Fruit fly (Drosophila melanogaster) whole organism, pupa: Measurements from ENCODE around the gene Cpr92A.

Experiments used
- CG10348 ChIP-seq: fragments of 200-800 bp; sonication (Bioruptor generic); IDR thresholded peaks from 2 replicates; pipeline ENCODE4 v1.3.6; 2022; ENCODE audit warnings: missing biosample characterization, missing genetic modification characterization
- CG12605 ChIP-seq: fragments of 200-800 bp; sonication (Bioruptor generic); IDR thresholded peaks from 2 replicates; pipeline ENCODE4 v1.3.6; 2022; ENCODE audit warnings: missing biosample characterization, missing genetic modification characterization
- CG13204 ChIP-seq: fragments of 200-800 bp; sonication (Bioruptor generic); optimal IDR thresholded peaks from 2 replicates; lab custom pipeline; 2018; ENCODE audit warnings: missing biosample characterization, mild to moderate bottlenecking, missing genetic modification characterization, moderate library complexity
- CG14655 ChIP-seq: fragments of 200-800 bp; sonication (Bioruptor generic); optimal IDR thresholded peaks from 3 replicates; lab custom pipeline; 2017; ENCODE audit warnings: mild to moderate bottlenecking, missing biosample characterization, missing genetic modification reagents, missing genetic modification characterization
- CG15710 ChIP-seq: fragments of 200-800 bp; sonication (Bioruptor generic); optimal IDR thresholded peaks from 2 replicates; lab custom pipeline; 2018; ENCODE audit warnings: missing biosample characterization, mild to moderate bottlenecking, missing genetic modification characterization, moderate library complexity
- CG17806 ChIP-seq: fragments of 200-800 bp; sonication (Bioruptor generic); optimal IDR thresholded peaks from 2 replicates; lab custom pipeline; 2018; ENCODE audit warnings: missing biosample characterization, mild to moderate bottlenecking, missing genetic modification characterization, moderate library complexity
- CG32121 ChIP-seq: fragments of 200-800 bp; sonication (Bioruptor generic); IDR thresholded peaks from 2 replicates; pipeline ENCODE4 v1.3.6; 2022; ENCODE audit warnings: missing biosample characterization, missing genetic modification characterization
- CG34367 ChIP-seq: fragments of 200-800 bp; sonication (Bioruptor generic); optimal IDR thresholded peaks from 2 replicates; lab custom pipeline; 2018; ENCODE audit warnings: missing biosample characterization, mild to moderate bottlenecking, missing genetic modification characterization
- CG4496 ChIP-seq: fragments of 200-800 bp; sonication (Bioruptor generic); IDR thresholded peaks from 3 replicates; pipeline ENCODE4 v1.3.6; 2022; ENCODE audit warnings: missing biosample characterization, missing genetic modification characterization
- CG8159 ChIP-seq: fragments of 200-800 bp; sonication (Bioruptor generic); optimal IDR thresholded peaks from 3 replicates; lab custom pipeline; 2018; ENCODE audit warnings: missing biosample characterization, mild to moderate bottlenecking, missing genetic modification characterization, moderate library complexity
- CG8301 ChIP-seq: fragments of 200-800 bp; sonication (Bioruptor generic); optimal IDR thresholded peaks from 2 replicates; lab custom pipeline; 2018; ENCODE audit warnings: missing biosample characterization, mild to moderate bottlenecking, missing genetic modification characterization
- CG9948 ChIP-seq: fragments of 200-800 bp; sonication (Bioruptor generic); optimal IDR thresholded peaks from 2 replicates; lab custom pipeline; 2018; ENCODE audit warnings: missing biosample characterization, mild to moderate bottlenecking, missing genetic modification characterization, moderate library complexity
- D1 ChIP-seq: fragments of 200-800 bp; sonication (Bioruptor generic); optimal IDR thresholded peaks from 2 replicates; lab custom pipeline; 2018; ENCODE audit warnings: missing biosample characterization, mild to moderate bottlenecking, missing genetic modification characterization, moderate library complexity
- EcR ChIP-seq: fragments of 200-800 bp; sonication (Bioruptor generic); optimal IDR thresholded peaks from 3 replicates; lab custom pipeline; 2019; ENCODE audit warnings: missing biosample characterization, missing genetic modification characterization, mild to moderate bottlenecking, moderate library complexity, missing genetic modification reagents
- Ets98B ChIP-seq: fragments of 200-800 bp; sonication (Bioruptor generic); IDR thresholded peaks from 2 replicates; pipeline ENCODE4 v1.3.6; 2022; ENCODE audit warnings: missing biosample characterization, missing genetic modification characterization
- Pif1A ChIP-seq: fragments of 200-800 bp; sonication (Bioruptor generic); optimal IDR thresholded peaks from 3 replicates; lab custom pipeline; 2016; ENCODE audit warnings: missing biosample characterization, missing genetic modification characterization
- Pif1B ChIP-seq: fragments of 200-800 bp; sonication (Bioruptor generic); optimal IDR thresholded peaks from 3 replicates; lab custom pipeline; 2016; ENCODE audit warnings: missing biosample characterization, missing genetic modification characterization
- Snoo ChIP-seq: fragments of 200-800 bp; sonication (Bioruptor generic); optimal IDR thresholded peaks from 3 replicates; lab custom pipeline; 2017; ENCODE audit warnings: missing biosample characterization, mild to moderate bottlenecking, missing genetic modification characterization, inconsistent platforms
- fd96Ca ChIP-seq: fragments of 200-800 bp; sonication (Bioruptor generic); IDR thresholded peaks from 3 replicates; pipeline ENCODE4 v1.3.6; 2022; ENCODE audit warnings: missing biosample characterization, missing genetic modification characterization
- gl ChIP-seq: fragments of 200-800 bp; sonication (Bioruptor generic); optimal IDR thresholded peaks from 2 replicates; lab custom pipeline; 2018; ENCODE audit warnings: missing biosample characterization, mild to moderate bottlenecking, missing genetic modification characterization
- rn ChIP-seq: fragments of 200-800 bp; sonication (Bioruptor generic); IDR thresholded peaks from 2 replicates; pipeline ENCODE4 v1.3.6; 2022; ENCODE audit warnings: missing biosample characterization, missing genetic modification characterization

The Cpr92A gene

DNA sequence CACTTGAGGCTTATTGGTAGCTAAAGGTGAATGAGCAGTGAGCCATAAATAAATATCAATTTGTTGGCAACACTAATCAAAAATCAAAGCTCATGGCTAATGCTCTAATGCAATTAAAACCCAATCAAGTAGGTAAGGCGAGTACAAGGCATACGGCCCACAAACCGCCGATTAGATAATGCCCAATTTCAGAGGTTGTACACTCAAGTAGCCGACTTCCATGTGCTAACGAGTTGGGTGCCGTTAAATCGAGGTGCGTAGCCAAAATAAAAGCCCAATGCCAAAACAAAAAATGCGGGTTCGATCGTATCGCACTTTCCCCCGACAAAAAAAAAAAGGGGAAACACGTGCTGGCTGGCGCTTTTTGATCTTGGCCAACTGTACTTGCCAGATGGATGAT lies 23.2 kb upstream of the Cpr92A start:
- TF ChIP-seq Snoo (tag; lab: Kevin White, UChicago) = no peak
- TF ChIP-seq CG34367 = no peak
- TF ChIP-seq CG8301 = no peak

DNA sequence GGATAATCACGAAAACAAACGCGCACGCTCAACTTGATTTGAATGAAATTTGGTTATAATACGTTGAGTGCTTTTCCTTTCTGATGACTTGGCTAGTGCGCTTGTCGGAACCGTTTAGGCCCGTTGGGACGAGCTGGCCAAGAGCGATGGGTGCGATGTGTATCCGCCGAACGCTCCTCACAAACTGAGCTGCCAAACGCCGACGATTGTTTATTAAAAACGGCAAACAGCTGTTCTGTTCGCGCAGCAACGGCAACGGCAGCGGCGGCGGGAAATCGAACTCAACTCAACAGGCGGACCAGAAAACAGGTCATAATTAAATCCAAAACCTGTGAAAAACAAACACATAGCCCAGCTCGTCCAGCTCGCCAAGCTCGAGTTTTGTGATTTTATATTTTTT lies 22.2 kb upstream of the Cpr92A start:
- TF ChIP-seq rn (GFP tag; lab: Robert Waterston, UW) = no peak
- no peak for TF ChIP-seq Ets98B (GFP tag; lab: Robert Waterston, UW)
- TF ChIP-seq CG14655 (GFP tag; lab: Kevin White, UChicago) = no peak
- no peak for TF ChIP-seq CG9948 (tag; lab: Kevin White, UChicago)
- no peak for TF ChIP-seq fd96Ca (GFP tag; lab: Robert Waterston, UW)
- no peak for TF ChIP-seq EcR (GFP tag; lab: Kevin White, UChicago)
- no peak for TF ChIP-seq gl (tag; lab: Kevin White, UChicago)
- no peak for TF ChIP-seq CG10348
- no peak for TF ChIP-seq Pif1B (GFP tag; lab: Kevin White, UChicago)
- TF ChIP-seq CG13204 (GFP tag; lab: Kevin White, UChicago) = no peak
- no peak for TF ChIP-seq Snoo (tag; lab: Kevin White, UChicago)
- TF ChIP-seq CG4496 (GFP tag; lab: Robert Waterston, UW) = no peak
- no peak for TF ChIP-seq CG17806 (tag; lab: Kevin White, UChicago)
- no peak for TF ChIP-seq CG32121
- TF ChIP-seq D1 = no peak

dm6 chr3R:19619908-19620307 lies 21.2 kb upstream of the Cpr92A start:
- TF ChIP-seq CG8301 (no peak), Pif1A (GFP tag; lab: Kevin White, UChicago) (no peak), CG4496 (GFP tag; lab: Robert Waterston, UW) (0 out of 3 replicates have a peak, but pooled peaks have one; percentile 43)
- TF ChIP-seq, all 21 proteins: peak for 1

DNA sequence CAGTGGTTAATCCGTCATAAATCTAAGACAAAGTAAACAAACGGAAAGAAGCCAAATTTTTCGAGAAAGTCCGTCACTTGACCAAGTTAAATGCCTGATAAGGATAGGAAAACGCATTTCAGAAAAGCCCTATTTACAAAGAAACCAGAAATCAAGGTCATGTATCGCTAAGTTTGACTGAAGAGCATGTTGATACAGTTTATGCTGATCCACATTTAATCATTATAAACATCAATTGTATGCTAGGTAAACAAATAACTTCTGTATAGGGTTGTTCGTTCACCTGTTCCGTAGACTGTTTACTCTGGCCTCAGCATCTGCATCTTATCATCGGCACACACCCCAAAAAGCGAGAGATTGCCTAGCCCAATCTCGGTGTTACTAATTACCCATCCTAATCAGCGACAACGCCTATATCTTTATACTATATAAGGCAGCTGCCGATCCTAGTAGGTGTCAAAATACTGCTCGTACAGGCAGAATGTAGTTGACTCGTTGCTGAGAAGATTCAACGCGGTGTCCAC lies 14.2 kb upstream of the Cpr92A start, which contains the start of gene CG16727:
Gene CG16727, plus strand, starts transcription at position 474 of the 524 bp plus-strand sequence.
- no peak for TF ChIP-seq Pif1A (GFP tag; lab: Kevin White, UChicago)
- TF ChIP-seq, all 21 proteins: peak for 0

DNA sequence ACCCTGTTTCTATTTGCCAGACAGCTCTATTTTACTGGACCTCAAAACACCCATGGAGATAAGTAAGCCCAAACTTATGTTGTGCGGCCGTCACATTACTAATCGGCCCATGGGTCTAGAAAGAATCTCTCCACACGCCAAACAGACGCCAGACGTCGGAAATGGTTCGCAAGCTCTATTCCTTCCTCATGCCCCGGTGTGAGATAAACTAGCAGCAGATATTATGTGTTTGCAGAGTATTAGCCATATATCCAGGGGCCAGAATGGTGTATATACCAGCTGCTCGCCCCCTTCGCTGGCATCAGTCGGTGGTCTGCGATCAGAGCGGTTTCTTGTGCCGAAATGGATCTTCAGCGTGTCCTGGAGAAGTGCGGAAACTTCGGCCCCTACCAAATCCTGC lies 11.2 kb upstream of the Cpr92A start, which contains the start of gene CG17752:
Gene CG17752, plus strand, starts transcription at position 301 of the 400 bp plus-strand sequence.
- TF ChIP-seq CG8159 (no peak), CG14655 (GFP tag; lab: Kevin White, UChicago) (no peak), gl (tag; lab: Kevin White, UChicago) (no peak), Pif1B (GFP tag; lab: Kevin White, UChicago) (no peak), CG12605 (no peak), CG8301 (no peak), CG15710 (tag; lab: Kevin White, UChicago) (no peak), CG17806 (tag; lab: Kevin White, UChicago) (no peak), rn (GFP tag; lab: Robert Waterston, UW) (no peak), EcR (GFP tag; lab: Kevin White, UChicago) (no peak)

DNA sequence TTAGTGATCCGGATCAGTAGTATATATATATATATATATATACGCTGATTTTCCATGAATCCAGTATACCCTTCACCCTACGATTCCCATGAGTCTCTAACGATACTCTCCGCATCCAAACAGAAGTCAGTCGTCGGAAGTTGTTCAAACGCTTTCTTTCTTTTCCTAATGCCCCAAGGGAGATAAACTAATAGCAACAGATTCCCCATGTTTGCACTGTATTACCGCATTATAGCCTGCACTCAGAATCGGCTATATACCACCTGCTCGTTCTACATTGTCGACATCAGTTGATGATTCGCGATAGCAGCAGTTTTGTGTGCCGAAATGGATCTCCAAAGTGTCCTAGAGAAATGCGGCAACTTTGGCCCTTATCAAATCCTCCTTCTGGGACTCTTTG lies 8.2 kb upstream of the Cpr92A start, which contains the start of gene CG17751:
Gene CG17751, plus strand, starts transcription at position 301 of the 400 bp plus-strand sequence.
- no peak for TF ChIP-seq CG12605
- no peak for TF ChIP-seq gl (tag; lab: Kevin White, UChicago)
- no peak for TF ChIP-seq Ets98B (GFP tag; lab: Robert Waterston, UW)
- no peak for TF ChIP-seq Snoo (tag; lab: Kevin White, UChicago)
- TF ChIP-seq CG4496 (GFP tag; lab: Robert Waterston, UW) = no peak
- TF ChIP-seq CG10348 = no peak
- TF ChIP-seq CG15710 (tag; lab: Kevin White, UChicago) = no peak
- no peak for TF ChIP-seq Pif1A (GFP tag; lab: Kevin White, UChicago)
- TF ChIP-seq fd96Ca (GFP tag; lab: Robert Waterston, UW) = no peak
- TF ChIP-seq CG34367 = no peak
- TF ChIP-seq CG9948 (tag; lab: Kevin White, UChicago) = no peak
- TF ChIP-seq Pif1B (GFP tag; lab: Kevin White, UChicago) = no peak
- no peak for TF ChIP-seq EcR (GFP tag; lab: Kevin White, UChicago)
- no peak for TF ChIP-seq CG17806 (tag; lab: Kevin White, UChicago)
- TF ChIP-seq CG8301 = no peak

- TF ChIP-seq CG12605 = no peak
- no peak for TF ChIP-seq rn (GFP tag; lab: Robert Waterston, UW)
- no peak for TF ChIP-seq CG17806 (tag; lab: Kevin White, UChicago)
- no peak for TF ChIP-seq CG4496 (GFP tag; lab: Robert Waterston, UW)
- TF ChIP-seq EcR (GFP tag; lab: Kevin White, UChicago) = no peak
- TF ChIP-seq fd96Ca (GFP tag; lab: Robert Waterston, UW) = no peak
- TF ChIP-seq CG8159 = no peak
- no peak for TF ChIP-seq CG9948 (tag; lab: Kevin White, UChicago)
- TF ChIP-seq CG10348 = no peak
- no peak for TF ChIP-seq gl (tag; lab: Kevin White, UChicago)
- TF ChIP-seq CG32121 = no peak
- no peak for TF ChIP-seq Pif1A (GFP tag; lab: Kevin White, UChicago)
- no peak for TF ChIP-seq CG8301
- TF ChIP-seq D1 = no peak
- no peak for TF ChIP-seq Pif1B (GFP tag; lab: Kevin White, UChicago)
Observed at dm6 chr3R:19602996-19603395, 4.2 kb upstream of the Cpr92A start, which contains the start of gene CG7342. Gene CG7342 (plus strand): TSS chr3R:19603375.
